Fruit fly (Drosophila melanogaster): Measurements from ENCODE around the gene CG42680.

DNA sequence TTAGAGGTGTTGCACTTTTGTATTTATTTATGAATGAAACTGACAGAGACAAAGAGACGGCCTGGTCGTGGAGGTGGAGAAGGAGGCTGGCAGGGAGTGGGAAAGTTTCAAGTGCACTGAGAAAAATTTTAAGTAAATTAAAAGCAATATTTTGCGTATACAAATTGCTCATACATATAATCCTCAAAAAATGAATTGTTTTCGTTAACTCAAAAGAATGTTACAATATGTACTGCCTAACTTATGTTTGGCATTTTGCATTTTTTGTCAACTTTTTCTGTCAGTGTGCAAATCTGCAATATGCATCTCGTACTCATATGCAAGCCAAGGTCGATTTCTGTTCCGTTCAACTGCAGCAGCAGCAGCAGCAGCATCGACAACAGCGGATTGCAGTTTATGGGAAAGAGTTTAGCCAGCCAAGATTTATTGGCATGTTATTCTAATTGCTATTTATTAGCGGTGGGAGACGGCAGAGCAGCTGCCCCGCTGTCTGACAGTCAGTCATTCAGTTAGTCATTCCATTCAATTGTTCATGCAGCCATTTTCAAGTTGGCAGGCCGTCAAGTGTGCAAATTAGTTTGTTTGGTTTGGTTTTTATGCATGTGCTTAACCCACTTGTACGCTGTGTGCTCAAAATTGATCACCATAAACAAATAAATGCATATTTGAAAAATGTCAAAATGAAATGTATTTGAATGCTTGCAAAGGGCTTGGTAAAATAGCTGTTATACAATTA lies 43.1 kb upstream of the CG42680 start:
- no peak for TF ChIP-seq Myc (optimal IDR thresholded peaks at IDR 0.05)
- no peak for TF ChIP-seq psq (optimal IDR thresholded peaks at IDR 0.05)
- no peak for TF ChIP-seq Sin3A (optimal IDR thresholded peaks at IDR 0.05)
- no peak for TF ChIP-seq h (optimal IDR thresholded peaks at IDR 0.05)
- TF ChIP-seq ttk (optimal IDR thresholded peaks at IDR 0.05) = no peak

Data from Kc167 (cell line).